Fruit fly (Drosophila melanogaster): ENCODE measurements around the gene axed.

DNA sequence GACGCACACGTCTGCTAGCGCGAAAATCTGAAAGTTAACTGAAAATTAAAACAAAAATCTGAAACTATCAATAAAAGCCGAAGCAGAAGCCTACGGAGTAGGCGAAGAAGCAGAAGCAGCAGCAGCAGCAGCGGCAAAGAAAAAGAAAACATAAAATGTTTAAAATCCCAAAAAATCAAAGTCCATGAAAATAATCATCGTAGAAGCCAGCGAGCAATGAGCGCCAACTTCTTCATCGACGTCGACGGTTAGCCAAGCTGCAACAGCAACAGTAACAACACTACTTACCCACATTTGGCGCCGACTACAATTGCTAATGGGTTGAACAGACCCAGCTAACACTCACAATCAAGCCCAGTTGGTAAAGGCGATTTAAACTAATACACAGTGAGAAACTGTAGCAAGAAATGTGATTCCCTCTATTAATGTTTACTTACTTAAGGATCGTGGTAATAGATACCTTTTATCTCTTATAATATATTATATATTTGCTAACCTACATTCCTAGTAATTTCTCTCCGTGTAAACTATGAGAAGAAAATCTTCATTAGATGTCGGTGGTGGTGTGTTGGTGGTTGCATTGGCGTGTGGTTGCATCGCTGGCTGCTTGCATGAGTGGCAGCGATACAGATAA is 19.6 kb upstream of the axed start, which contains the start of gene jv:
- no peak for TF ChIP-seq CG11762 (GFP tag; optimal IDR thresholded peaks at IDR 0.05; ENCODE audit: insufficient read depth)
- no peak for TF ChIP-seq fd59A (GFP tag; optimal IDR thresholded peaks at IDR 0.05)
- TF ChIP-seq CG16779 (tag; optimal IDR thresholded peaks at IDR 0.05): no peak
- TF ChIP-seq Sox102F (GFP tag; optimal IDR thresholded peaks at IDR 0.05): no peak
- no peak for TF ChIP-seq dac (GFP tag; optimal IDR thresholded peaks at IDR 0.05)
- no peak for TF ChIP-seq CG11902 (GFP tag; optimal IDR thresholded peaks at IDR 0.05)

Data from whole organism, prepupa.